Fruit fly (Drosophila melanogaster): ENCODE data around the gene nAChRbeta2.

Gene nAChRbeta2

dm6 chr3R:24530328-24530727 lies 15.4 kb upstream of the nAChRbeta2 start, which contains the start of the genes CG13623 and ana1 (continued):
- no peak for TF ChIP-seq lola (GFP tag; optimal IDR thresholded peaks at IDR 0.05)
- TF ChIP-seq CoRest (tag; optimal IDR thresholded peaks at IDR 0.05): peak; percentile 34
- TF ChIP-seq Nf-YA (GFP tag; IDR thresholded peaks at IDR 0.05): no peak
- TF ChIP-seq dan (GFP tag; IDR thresholded peaks at IDR 0.05): no peak
- no peak for TF ChIP-seq CG18011 (GFP tag; optimal IDR thresholded peaks at IDR 0.05)
- no peak for TF ChIP-seq salm (tag; optimal IDR thresholded peaks at IDR 0.05)

DNA sequence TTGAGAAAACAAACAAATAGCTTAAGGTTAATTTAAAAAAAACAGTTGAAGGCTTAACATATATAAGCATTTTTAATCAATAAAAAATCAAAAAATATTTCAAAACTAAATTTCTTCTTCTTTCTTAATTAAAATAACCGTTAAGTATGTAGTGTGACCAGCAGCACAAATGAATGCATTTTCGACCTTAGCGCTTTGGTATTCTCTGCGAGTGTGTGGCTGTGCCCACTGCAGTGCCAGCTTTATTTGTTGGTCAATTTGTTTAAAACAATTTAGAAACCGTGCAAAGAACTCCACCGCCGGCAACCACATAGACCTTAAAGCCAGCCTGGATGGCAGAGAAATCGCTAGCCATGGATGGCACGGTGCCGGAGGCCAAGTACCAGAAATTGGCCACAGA lies 12.9 kb upstream of the nAChRbeta2 start, which contains the start of gene CG6607:
Gene CG6607, plus strand, starts transcription at position 203 of the 400 bp plus-strand sequence.
- TF ChIP-seq Scr (GFP tag; IDR thresholded peaks at IDR 0.05; ENCODE audit: partially characterized antibody) (peak; percentile 37; the same call in 1 of the 2 replicates), MESR4 (GFP tag; optimal IDR thresholded peaks at IDR 0.05) (peak; percentile 64), HHEX (GFP tag; optimal IDR thresholded peaks at IDR 0.05) (no peak), CG16813 (GFP tag; IDR thresholded peaks at IDR 0.05; ENCODE audit: partially characterized antibody) (peak; percentile 11; the same call in 1 of the 3 replicates), CG11456 (GFP tag; IDR thresholded peaks at IDR 0.05) (no peak), Dref (GFP tag; IDR thresholded peaks at IDR 0.05) (peak; percentile 38; the same call in 1 of the 2 replicates), zen2 (GFP tag; IDR thresholded peaks at IDR 0.05; ENCODE audit: partially characterized antibody) (peak; percentile 64), BEAF-32 (GFP tag; optimal IDR thresholded peaks at IDR 0.05) (peak; percentile 36), bbx (GFP tag; IDR thresholded peaks at IDR 0.05; ENCODE audit: partially characterized antibody) (peak; percentile 40; the same call in 1 of the 2 replicates), YL-1 (GFP tag; optimal IDR thresholded peaks at IDR 0.05) (peak; percentile 54), CG10267 (tag; optimal IDR thresholded peaks at IDR 0.05) (peak; percentile 44), knrl (GFP tag; IDR thresholded peaks at IDR 0.05; ENCODE audit: partially characterized antibody) (0 out of 3 replicates have a peak, but pooled peaks have one; percentile 23), bigmax (GFP tag; optimal IDR thresholded peaks at IDR 0.05) (no peak), CG34224 (GFP tag; IDR thresholded peaks at IDR 0.05; ENCODE audit: partially characterized antibody) (peak; percentile 59), Med (GFP tag) (peak; percentile 70), Dip3 (GFP tag; optimal IDR thresholded peaks at IDR 0.05) (no peak), amos (GFP tag; IDR thresholded peaks at IDR 0.05; ENCODE audit: partially characterized antibody) (peak; percentile 43; the same call in 1 of the 2 replicates), CG6791 (GFP tag; IDR thresholded peaks at IDR 0.05; ENCODE audit: partially characterized antibody) (0 out of 3 replicates have a peak, but pooled peaks have one; percentile 40), CG13287 (GFP tag; IDR thresholded peaks at IDR 0.05; ENCODE audit: partially characterized antibody) (peak; percentile 77), ftz-f1 (GFP tag; optimal IDR thresholded peaks at IDR 0.05) (peak; percentile 5), hbn (GFP tag; IDR thresholded peaks at IDR 0.05; ENCODE audit: partially characterized antibody) (peak; percentile 41; the same call in 1 of the 2 replicates), sd (tag; optimal IDR thresholded peaks at IDR 0.05) (peak; percentile 33), gfzf (GFP tag; optimal IDR thresholded peaks at IDR 0.05) (peak; percentile 88), CG17385 (GFP tag; optimal IDR thresholded peaks at IDR 0.05) (peak; percentile 93), CG15514 (GFP tag; optimal IDR thresholded peaks at IDR 0.05) (peak; percentile 27), crp (GFP tag; optimal IDR thresholded peaks at IDR 0.05) (peak in 1 of 2 experiments; percentile 54), Sin3A (optimal IDR thresholded peaks at IDR 0.05) (no peak), chinmo (GFP tag; IDR thresholded peaks at IDR 0.05; ENCODE audit: partially characterized antibody) (peak; percentile 43; the same call in 1 of the 4 replicates), trem (tag; optimal IDR thresholded peaks at IDR 0.05) (peak; percentile 67), Sry-δ (GFP tag; optimal IDR thresholded peaks at IDR 0.05) (peak; percentile 10), stwl (tag; optimal IDR thresholded peaks at IDR 0.05) (peak; percentile 100), CG6254 (GFP tag; optimal IDR thresholded peaks at IDR 0.05) (no peak), CG8924 (tag; optimal IDR thresholded peaks at IDR 0.05) (peak; percentile 66), row (GFP tag; IDR thresholded peaks at IDR 0.05) (no peak; the same call in 2 of the 3 replicates), Blimp-1 (GFP tag; optimal IDR thresholded peaks at IDR 0.05) (no peak), CG2116 (GFP tag; optimal IDR thresholded peaks at IDR 0.05) (peak; percentile 63), CG9797 (GFP tag; optimal IDR thresholded peaks at IDR 0.05) (peak; percentile 70), Dp (GFP tag; optimal IDR thresholded peaks at IDR 0.05) (peak; percentile 59), CG14710 (tag; optimal IDR thresholded peaks at IDR 0.05) (peak; percentile 24)
